Worm (Caenorhabditis elegans): ENCODE measurements around the gene ZK896.4.

ce11 chrIV:12833698-12834416, 49.2 kb downstream of the ZK896.4 start:
- no peak for TF ChIP-seq skn-1 (tag; optimal IDR thresholded peaks at IDR 0.05)
- TF ChIP-seq fkh-10 (GFP tag; optimal IDR thresholded peaks at IDR 0.05), result no peak
- TF ChIP-seq nhr-76 (tag; optimal IDR thresholded peaks at IDR 0.05), result no peak
- TF ChIP-seq ama-1 (optimal IDR thresholded peaks at IDR 0.05), result no peak
- no peak for TF ChIP-seq F10B5.3 (tag; optimal IDR thresholded peaks at IDR 0.05)
- no peak for TF ChIP-seq vab-7 (GFP tag; IDR thresholded peaks at IDR 0.05)
